Fruit fly (Drosophila melanogaster): ENCODE results near the gene Lectin-galC1.

Lectin-galC1 gene

dm6 chr2L:19414233-19414749 is 3.0 kb upstream of the Lectin-galC1 start (continued):
- TF ChIP-seq kah (GFP tag; optimal IDR thresholded peaks at IDR 0.05), result no peak
- TF ChIP-seq Jarid2 (GFP tag; optimal IDR thresholded peaks at IDR 0.05), result peak; percentile 17
- TF ChIP-seq CG34376 (GFP tag; optimal IDR thresholded peaks at IDR 0.05), result peak; percentile 11
- TF ChIP-seq chm (GFP tag; IDR thresholded peaks at IDR 0.05), result no peak; the same call in 1 of the 2 replicates
- TF ChIP-seq CG11723 (GFP tag; optimal IDR thresholded peaks at IDR 0.05), result no peak
- TF ChIP-seq CG17568 (GFP tag; optimal IDR thresholded peaks at IDR 0.05), result peak; percentile 3
- no peak for TF ChIP-seq CG30020 (tag; optimal IDR thresholded peaks at IDR 0.05)
- no peak for TF ChIP-seq ab (GFP tag; optimal IDR thresholded peaks at IDR 0.05)
- TF ChIP-seq CG18599 (GFP tag; optimal IDR thresholded peaks at IDR 0.05), result no peak
- TF ChIP-seq CG13296 (GFP tag; optimal IDR thresholded peaks at IDR 0.05), result peak; percentile 8
- TF ChIP-seq zfh1 (GFP tag; IDR thresholded peaks at IDR 0.05), result no peak
- TF ChIP-seq Rx (GFP tag; IDR thresholded peaks at IDR 0.05), result no peak
- TF ChIP-seq gfzf (GFP tag; optimal IDR thresholded peaks at IDR 0.05), result no peak

- peak; percentile 89 for TF ChIP-seq CG4360 (GFP tag; IDR thresholded peaks at IDR 0.05)
- TF ChIP-seq CG8281 (tag; optimal IDR thresholded peaks at IDR 0.05), result no peak
- TF ChIP-seq CG10462 (GFP tag; optimal IDR thresholded peaks at IDR 0.05), result no peak
- peak; percentile 62; the same call in 2 of the 3 replicates for TF ChIP-seq sr (GFP tag; IDR thresholded peaks at IDR 0.05)
- peak in 1 of 2 experiments; percentile 53 for TF ChIP-seq Pdp1 (GFP tag; optimal IDR thresholded peaks at IDR 0.05)
- peak; percentile 19 for TF ChIP-seq stwl (tag; optimal IDR thresholded peaks at IDR 0.05)
- no peak for TF ChIP-seq Antp (GFP tag; optimal IDR thresholded peaks at IDR 0.05)
- peak; percentile 44 for TF ChIP-seq Med (GFP tag)
- TF ChIP-seq CG2199 (GFP tag; IDR thresholded peaks at IDR 0.05), result 0 out of 3 replicates have a peak, but pooled peaks have one; percentile 18
- TF ChIP-seq D19B (GFP tag; optimal IDR thresholded peaks at IDR 0.05), result no peak
- TF ChIP-seq CrebB (tag; optimal IDR thresholded peaks at IDR 0.05), result no peak
- peak; percentile 53 for TF ChIP-seq sens (GFP tag)
- peak; percentile 94 for TF ChIP-seq z (GFP tag; IDR thresholded peaks at IDR 0.05)
- peak; percentile 91 for TF ChIP-seq CTCF (GFP tag; optimal IDR thresholded peaks at IDR 0.05)
- TF ChIP-seq HmgZ (tag; optimal IDR thresholded peaks at IDR 0.05), result no peak
- no peak for TF ChIP-seq Eip74EF (GFP tag; optimal IDR thresholded peaks at IDR 0.05)
Observed at dm6 chr2L:19415133-19415532, 2.1 kb upstream of the Lectin-galC1 start.

- TF ChIP-seq CG10565 (GFP tag; optimal IDR thresholded peaks at IDR 0.05), result no peak
- TF ChIP-seq CG18011 (GFP tag; optimal IDR thresholded peaks at IDR 0.05), result no peak
- TF ChIP-seq CG17568 (GFP tag; optimal IDR thresholded peaks at IDR 0.05), result no peak
- no peak for TF ChIP-seq dpn (GFP tag; optimal IDR thresholded peaks at IDR 0.05)
- TF ChIP-seq Rx (GFP tag; IDR thresholded peaks at IDR 0.05), result no peak
- no peak for TF ChIP-seq Ets97D (GFP tag; optimal IDR thresholded peaks at IDR 0.05)
- TF ChIP-seq CG14860 (GFP tag; IDR thresholded peaks at IDR 0.05; ENCODE audit: partially characterized antibody), result no peak
- no peak for TF ChIP-seq Camta (GFP tag; optimal IDR thresholded peaks at IDR 0.05)
- TF ChIP-seq CG9932 (GFP tag; IDR thresholded peaks at IDR 0.05), result peak; percentile 45
- no peak for TF ChIP-seq CG13424 (tag; optimal IDR thresholded peaks at IDR 0.05)
- TF ChIP-seq Myb (GFP tag; optimal IDR thresholded peaks at IDR 0.05), result no peak
- no peak for TF ChIP-seq pan (optimal IDR thresholded peaks at IDR 0.05)
- no peak for TF ChIP-seq pan (GFP tag; optimal IDR thresholded peaks at IDR 0.05 in 1 of 2, IDR thresholded peaks at IDR 0.05 in 1 of 2)
- TF ChIP-seq CG4282 (GFP tag; optimal IDR thresholded peaks at IDR 0.05), result no peak
- no peak for TF ChIP-seq CG1792 (GFP tag; optimal IDR thresholded peaks at IDR 0.05)
- peak; percentile 46 for TF ChIP-seq fd3F (GFP tag; optimal IDR thresholded peaks at IDR 0.05)
- TF ChIP-seq CG10321 (GFP tag; IDR thresholded peaks at IDR 0.05), result no peak
- peak; percentile 37 for TF ChIP-seq CG7839 (tag; optimal IDR thresholded peaks at IDR 0.05)
- TF ChIP-seq Ets65A (GFP tag), result no peak
- TF ChIP-seq insv (GFP tag; optimal IDR thresholded peaks at IDR 0.05), result no peak
- TF ChIP-seq fu2 (GFP tag; optimal IDR thresholded peaks at IDR 0.05), result no peak
- no peak for TF ChIP-seq ato (GFP tag; IDR thresholded peaks at IDR 0.05; ENCODE audit: partially characterized antibody)
- no peak for TF ChIP-seq CG17385 (GFP tag; optimal IDR thresholded peaks at IDR 0.05)
Observed at dm6 chr2L:19415859-19416258, 1.4 kb upstream of the Lectin-galC1 start.

All from whole organism, embryonic.